Fruit fly (Drosophila melanogaster) whole organism, embryonic: Measurements from ENCODE around the gene CG15375.
A peak's percentile ranks its signal among the peaks of the same experiment; 100 is the strongest.

Experiments
- Bdp1 ChIP-seq: fragments of 200-800 bp; sonication (Bioruptor generic); optimal IDR thresholded peaks from 3 replicates; lab custom pipeline; 2016; ENCODE audit warnings: missing biosample characterization, missing genetic modification characterization
- Bgb ChIP-seq: fragments of 200-800 bp; sonication (Bioruptor generic); IDR thresholded peaks from 2 replicates; pipeline ENCODE4 v1.3.6; 2022; ENCODE audit warnings: missing biosample characterization, missing genetic modification characterization; ENCODE audit not compliant: partially characterized antibody
- CG10209 ChIP-seq: fragments of 200-800 bp; sonication (Bioruptor generic); optimal IDR thresholded peaks from 3 replicates; lab custom pipeline; 2017; ENCODE audit warnings: missing biosample characterization, mild to moderate bottlenecking, missing genetic modification characterization, missing genetic modification reagents
- CG10565 ChIP-seq: fragments of 200-800 bp; sonication (Bioruptor generic); optimal IDR thresholded peaks from 3 replicates; lab custom pipeline; 2016; ENCODE audit warnings: missing biosample characterization, mild to moderate bottlenecking, missing genetic modification characterization
- CG12219 ChIP-seq: fragments of 200-800 bp; sonication (Bioruptor generic); optimal IDR thresholded peaks from 3 replicates; lab custom pipeline; 2018; ENCODE audit warnings: missing biosample characterization, mild to moderate bottlenecking, missing genetic modification characterization
- CG14860 ChIP-seq: fragments of 200-800 bp; sonication (Bioruptor generic); IDR thresholded peaks from 3 replicates; pipeline ENCODE4 v1.3.6; 2022; ENCODE audit warnings: missing biosample characterization, missing genetic modification characterization; ENCODE audit not compliant: partially characterized antibody
- CG17359 ChIP-seq: fragments of 200-800 bp; sonication (Bioruptor generic); optimal IDR thresholded peaks from 3 replicates; lab custom pipeline; 2018; ENCODE audit warnings: missing biosample characterization, mild to moderate bottlenecking, missing genetic modification characterization, moderate library complexity
- CG17385 ChIP-seq: fragments of 200-800 bp; sonication (Bioruptor generic); optimal IDR thresholded peaks from 3 replicates; lab custom pipeline; 2018; ENCODE audit warnings: missing biosample characterization, mild to moderate bottlenecking, missing genetic modification characterization
- CG1792 ChIP-seq: fragments of 200-800 bp; sonication (Bioruptor generic); optimal IDR thresholded peaks from 2 replicates; lab custom pipeline; 2016; ENCODE audit warnings: missing biosample characterization, missing genetic modification characterization
- CG18764 ChIP-seq: fragments of 200-800 bp; sonication (Bioruptor generic); optimal IDR thresholded peaks from 3 replicates; lab custom pipeline; 2016; ENCODE audit warnings: missing biosample characterization, missing genetic modification characterization
- CG2116 ChIP-seq: fragments of 200-800 bp; sonication (Bioruptor generic); optimal IDR thresholded peaks from 3 replicates; lab custom pipeline; 2018; ENCODE audit warnings: missing biosample characterization, mild to moderate bottlenecking, missing genetic modification characterization
- CG30431 ChIP-seq: fragments of 200-800 bp; sonication (Bioruptor generic); optimal IDR thresholded peaks from 2 replicates; lab custom pipeline; 2017; ENCODE audit warnings: missing biosample characterization, missing genetic modification characterization
- CG32767 ChIP-seq: fragments of 200-800 bp; sonication (Bioruptor generic); IDR thresholded peaks from 2 replicates; pipeline ENCODE4 v1.3.6; 2022; ENCODE audit warnings: missing biosample characterization, missing genetic modification characterization
- CG3281 ChIP-seq: fragments of 200-800 bp; sonication (Bioruptor generic); optimal IDR thresholded peaks from 3 replicates; lab custom pipeline; 2017; ENCODE audit warnings: missing biosample characterization, mild to moderate bottlenecking, missing genetic modification characterization
- CG33213 ChIP-seq: fragments of 200-800 bp; sonication (Bioruptor generic); optimal IDR thresholded peaks from 3 replicates; lab custom pipeline; 2016; ENCODE audit warnings: missing biosample characterization, missing genetic modification characterization
- CG42726 ChIP-seq: fragments of 200-800 bp; sonication (Bioruptor generic); IDR thresholded peaks from 2 replicates; pipeline ENCODE4 v1.3.6; 2022; ENCODE audit warnings: missing biosample characterization, missing genetic modification characterization; ENCODE audit not compliant: partially characterized antibody
- CG4617 ChIP-seq: fragments of 200-800 bp; sonication (Bioruptor generic); optimal IDR thresholded peaks from 3 replicates; lab custom pipeline; 2016; ENCODE audit warnings: missing biosample characterization, missing genetic modification characterization, borderline replicate concordance
- CG4730 ChIP-seq: fragments of 200-800 bp; sonication (Bioruptor generic); IDR thresholded peaks from 2 replicates; pipeline ENCODE4 v1.3.6; 2022; ENCODE audit warnings: missing biosample characterization, missing genetic modification characterization
- CG7372 ChIP-seq: fragments of 200-800 bp; sonication (Bioruptor generic); IDR thresholded peaks from 2 replicates; pipeline ENCODE4 v1.3.6; 2022; ENCODE audit warnings: missing biosample characterization, missing genetic modification characterization
- CG9609 ChIP-seq: fragments of 200-800 bp; sonication (Bioruptor generic); optimal IDR thresholded peaks from 3 replicates; lab custom pipeline; 2016; ENCODE audit warnings: missing biosample characterization, missing genetic modification characterization
- CG9797 ChIP-seq: fragments of 200-800 bp; sonication (Bioruptor generic); optimal IDR thresholded peaks from 3 replicates; lab custom pipeline; 2018; ENCODE audit warnings: missing biosample characterization, mild to moderate bottlenecking, missing genetic modification characterization
- CG9876 ChIP-seq: fragments of 200-800 bp; sonication (Bioruptor generic); optimal IDR thresholded peaks from 2 replicates; lab custom pipeline; 2016; ENCODE audit warnings: missing biosample characterization, missing genetic modification characterization
- CG9932 ChIP-seq: fragments of 200-800 bp; sonication (Bioruptor generic); IDR thresholded peaks from 2 replicates; pipeline ENCODE4 v1.3.6; 2022; ENCODE audit warnings: missing biosample characterization, missing genetic modification characterization
- GATAe ChIP-seq: fragments of 200-800 bp; sonication (Bioruptor generic); conservative IDR thresholded peaks from 2 replicates; pipeline ENCODE4 v1.3.6; 2022; ENCODE audit warnings: missing biosample characterization, missing genetic modification characterization
- H2.0 ChIP-seq: fragments of 200-800 bp; sonication (Bioruptor generic); IDR thresholded peaks from 2 replicates; pipeline ENCODE4 v1.3.6; 2022; ENCODE audit warnings: missing biosample characterization, missing genetic modification characterization
- Hr78 ChIP-seq, 2 experiments: fragments of 200-800 bp in 1 of 2; fragments of >200 bp in 1 of 2; sonication (Bioruptor generic) in 1 of 2; optimal IDR thresholded peaks; 2 replicates each; lab custom pipeline; 2017 to 2019; ENCODE audit warnings: missing biosample characterization in 2 of 2, missing genetic modification characterization in 2 of 2, mild to moderate bottlenecking in 1 of 2, moderate library complexity in 1 of 2
- MESR4 ChIP-seq: fragments of 200-800 bp; sonication (Bioruptor generic); optimal IDR thresholded peaks from 2 replicates; lab custom pipeline; 2018; ENCODE audit warnings: missing biosample characterization, mild to moderate bottlenecking, missing genetic modification characterization, moderate library complexity
- Mes4 ChIP-seq: fragments of 200-800 bp; sonication (Bioruptor generic); optimal IDR thresholded peaks from 2 replicates; lab custom pipeline; 2016; ENCODE audit warnings: missing biosample characterization, missing genetic modification characterization
- Nf-YC ChIP-seq: fragments of 200-800 bp; optimal IDR thresholded peaks from 3 replicates; lab custom pipeline; 2019; ENCODE audit warnings: missing biosample characterization, mild to moderate bottlenecking, missing genetic modification characterization, moderate library complexity
- Pdp1 ChIP-seq, 2 experiments: fragments of 200-800 bp; sonication (Bioruptor generic); optimal IDR thresholded peaks; 3 replicates each; lab custom pipeline; 2016; ENCODE audit warnings: missing biosample characterization in 2 of 2, missing genetic modification characterization in 2 of 2, mild to moderate bottlenecking in 1 of 2, moderate library complexity in 1 of 2
- Sin3A ChIP-seq: fragments of >200 bp; optimal IDR thresholded peaks from 2 replicates; lab custom pipeline; 2018
- Sox102F ChIP-seq: fragments of 200-800 bp; sonication (Bioruptor generic); optimal IDR thresholded peaks from 2 replicates; lab custom pipeline; 2018; ENCODE audit warnings: missing biosample characterization, mild to moderate bottlenecking, missing genetic modification characterization, moderate library complexity
- ara ChIP-seq: fragments of 200-800 bp; sonication (Bioruptor generic); IDR thresholded peaks from 2 replicates; pipeline ENCODE4 v1.3.6; 2022; ENCODE audit warnings: missing biosample characterization, missing genetic modification characterization
- crp ChIP-seq, 2 experiments: fragments of 200-800 bp; sonication (Bioruptor generic); optimal IDR thresholded peaks; 2 replicates in 1 of 2; 3 replicates in 1 of 2; lab custom pipeline; 2017; ENCODE audit warnings: missing biosample characterization in 2 of 2, missing genetic modification characterization in 2 of 2, mild to moderate bottlenecking in 1 of 2, moderate library complexity in 1 of 2
- disco-r ChIP-seq: fragments of 200-800 bp; sonication (Bioruptor generic); optimal IDR thresholded peaks from 2 replicates; lab custom pipeline; 2016; ENCODE audit warnings: missing biosample characterization, missing genetic modification characterization
- grau ChIP-seq: fragments of 200-800 bp; optimal IDR thresholded peaks from 3 replicates; lab custom pipeline; 2019; ENCODE audit warnings: missing biosample characterization, mild to moderate bottlenecking, missing genetic modification characterization, moderate library complexity
- hkb ChIP-seq, 2 experiments: fragments of 200-800 bp in 1 of 2; fragments of >200 bp in 1 of 2; sonication (Bioruptor generic) in 1 of 2; IDR thresholded peaks in 1 of 2; optimal IDR thresholded peaks in 1 of 2; 2 replicates each; pipeline versions ENCODE4 v1.3.6 to Lab custom; 2017 to 2022; ENCODE audit warnings: missing biosample characterization in 1 of 2, missing genetic modification characterization in 1 of 2
- knrl ChIP-seq: fragments of 200-800 bp; sonication (Bioruptor generic); IDR thresholded peaks from 3 replicates; pipeline ENCODE4 v1.3.6; 2022; ENCODE audit warnings: missing biosample characterization, missing genetic modification characterization; ENCODE audit not compliant: partially characterized antibody
- luna ChIP-seq: fragments of 200-800 bp; sonication (Bioruptor generic); optimal IDR thresholded peaks from 2 replicates; lab custom pipeline; 2016; ENCODE audit warnings: missing biosample characterization, missing genetic modification characterization
- mld ChIP-seq: fragments of 200-800 bp; sonication (Bioruptor generic); IDR thresholded peaks from 3 replicates; pipeline ENCODE4 v1.3.6; 2022; ENCODE audit warnings: missing biosample characterization, missing genetic modification characterization; ENCODE audit not compliant: partially characterized antibody
- onecut ChIP-seq: fragments of 200-800 bp; sonication (Bioruptor generic); IDR thresholded peaks from 2 replicates; pipeline ENCODE4 v1.3.6; 2022; ENCODE audit warnings: missing biosample characterization, missing genetic modification characterization
- ranshi ChIP-seq: fragments of 200-800 bp; sonication (Bioruptor generic); IDR thresholded peaks from 2 replicates; pipeline ENCODE4 v1.3.6; 2022; ENCODE audit warnings: missing biosample characterization, missing genetic modification characterization
- scrt ChIP-seq: fragments of 200-800 bp; sonication (Bioruptor generic); optimal IDR thresholded peaks from 2 replicates; lab custom pipeline; 2018; ENCODE audit warnings: missing biosample characterization, mild to moderate bottlenecking, missing genetic modification characterization, moderate library complexity
- ssp ChIP-seq: fragments of 200-800 bp; sonication (Bioruptor generic); IDR thresholded peaks from 2 replicates; pipeline ENCODE4 v1.3.6; 2022; ENCODE audit warnings: missing biosample characterization, missing genetic modification characterization
- stc ChIP-seq: fragments of 200-800 bp; sonication (Bioruptor generic); IDR thresholded peaks from 2 replicates; pipeline ENCODE4 v1.3.6; 2022; ENCODE audit warnings: missing biosample characterization, missing genetic modification characterization
- tll ChIP-seq, 2 experiments: fragments of 200-800 bp in 1 of 2; fragments of >200 bp in 1 of 2; sonication (Bioruptor generic) in 1 of 2; optimal IDR thresholded peaks; 2 replicates each; lab custom pipeline; 2017 to 2019; ENCODE audit warnings: missing biosample characterization in 2 of 2, missing genetic modification characterization in 2 of 2, mild to moderate bottlenecking in 1 of 2, moderate library complexity in 1 of 2
- zen2 ChIP-seq: fragments of 200-800 bp; sonication (Bioruptor generic); IDR thresholded peaks from 3 replicates; pipeline ENCODE4 v1.3.6; 2022; ENCODE audit warnings: missing biosample characterization, missing genetic modification characterization; ENCODE audit not compliant: partially characterized antibody

The CG15375 gene

DNA sequence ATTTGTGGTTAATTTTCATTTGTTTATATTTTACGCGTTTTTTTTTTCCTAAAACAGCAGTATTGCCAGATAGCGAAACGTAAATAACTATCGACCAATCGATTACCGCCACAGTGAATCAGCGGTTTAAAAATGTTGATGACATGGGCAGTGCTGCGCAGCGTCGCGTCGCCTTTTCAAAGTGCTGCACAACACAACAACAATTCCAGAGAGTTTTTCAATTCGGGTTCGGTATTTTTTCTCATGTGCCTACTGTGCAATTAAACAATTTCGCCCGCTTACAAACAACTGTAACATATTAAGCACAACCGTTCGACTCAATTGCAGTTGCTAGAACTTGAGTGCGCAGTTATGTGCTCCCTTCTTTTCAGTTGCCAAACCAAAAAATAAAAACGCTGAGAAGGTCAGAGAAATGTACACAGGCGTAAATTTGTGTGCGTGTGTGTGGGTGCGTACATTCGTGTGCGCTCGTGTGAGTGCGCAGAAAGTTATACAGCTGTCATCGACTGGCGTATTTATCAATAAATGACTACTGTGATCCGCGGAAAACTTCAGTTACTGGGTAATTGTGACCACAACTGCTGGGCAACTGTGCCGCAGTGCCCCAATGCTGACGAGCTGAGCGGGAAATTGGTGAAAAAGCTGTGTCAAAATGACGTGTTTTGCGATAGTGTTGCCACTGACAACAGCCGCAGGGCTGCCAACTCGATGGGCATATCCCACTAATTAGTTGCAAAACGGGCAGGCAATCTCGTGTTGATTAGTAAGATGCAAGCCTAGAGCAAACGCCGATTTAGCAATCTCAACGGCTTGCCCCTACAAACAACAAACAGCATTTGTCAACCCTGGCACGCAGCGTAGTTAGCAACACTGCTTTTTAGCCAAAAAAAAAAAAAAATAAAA is 16.0 kb downstream of the CG15375 start, which contains the start of the genes tyf and Tip60 (continued):
- TF ChIP-seq CG10565 (no peak), CG30431 (no peak), CG14860 (GFP tag; lab: Robert Waterston, UW) (peak; percentile 38; the same call in 1 of the 3 replicates), ranshi (GFP tag; lab: Robert Waterston, UW) (no peak), CG42726 (peak; percentile 31; the same call in 1 of the 2 replicates), CG9876 (GFP tag; lab: Kevin White, UChicago) (no peak), H2.0 (no peak), CG1792 (GFP tag; lab: Kevin White, UChicago) (no peak), ara (no peak), CG3281 (GFP tag; lab: Kevin White, UChicago) (no peak), GATAe (no peak), Sin3A (lab: Kevin White, UChicago) (peak; percentile 68), Hr78 (GFP tag; optimal IDR thresholded peaks at IDR 0.05; lab: Kevin White, UChicago) (peak in 1 of 2 experiments; percentile 29), Mes4 (GFP tag; lab: Kevin White, UChicago) (no peak), Bgb (GFP tag; lab: Robert Waterston, UW) (peak; percentile 72), CG18764 (no peak), CG17359 (tag; lab: Kevin White, UChicago) (peak; percentile 57), ssp (GFP tag; lab: Robert Waterston, UW) (no peak), scrt (GFP tag; lab: Kevin White, UChicago) (no peak), Nf-YC (peak; percentile 20), onecut (GFP tag; lab: Robert Waterston, UW) (no peak; the same call in 1 of the 2 replicates), CG2116 (GFP tag; lab: Kevin White, UChicago) (peak; percentile 39), CG10209 (GFP tag; lab: Kevin White, UChicago) (no peak), tll (GFP tag; optimal IDR thresholded peaks at IDR 0.05; lab: Kevin White, UChicago) (no peak), Sox102F (GFP tag; lab: Kevin White, UChicago) (no peak), CG9609 (peak; percentile 13), crp (GFP tag; optimal IDR thresholded peaks at IDR 0.05; lab: Kevin White, UChicago) (peak in 1 of 2 experiments; percentile 24), MESR4 (GFP tag; lab: Kevin White, UChicago) (peak; percentile 87), zen2 (GFP tag; lab: Robert Waterston, UW) (no peak), CG17385 (GFP tag; lab: Kevin White, UChicago) (no peak), CG4617 (GFP tag; lab: Kevin White, UChicago) (peak; percentile 65), CG9932 (GFP tag; lab: Robert Waterston, UW) (peak; percentile 53), CG32767 (0 out of 2 replicates have a peak, but pooled peaks have one; percentile 32), CG4730 (no peak), grau (tag; lab: Kevin White, UChicago) (no peak), CG9797 (GFP tag; lab: Kevin White, UChicago) (peak; percentile 36), hkb (optimal IDR thresholded peaks at IDR 0.05; lab: Kevin White, UChicago) (no peak), hkb (GFP tag; IDR thresholded peaks at IDR 0.05; lab: Robert Waterston, UW) (no peak; the same call in 1 of the 2 replicates), CG33213 (GFP tag; lab: Kevin White, UChicago) (no peak), disco-r (GFP tag; lab: Kevin White, UChicago) (no peak), Bdp1 (GFP tag; lab: Kevin White, UChicago) (no peak), stc (GFP tag; lab: Robert Waterston, UW) (no peak), CG12219 (GFP tag; lab: Kevin White, UChicago) (no peak), mld (GFP tag; lab: Robert Waterston, UW) (0 out of 3 replicates have a peak, but pooled peaks have one; percentile 16), CG7372 (no peak), Pdp1 (GFP tag; optimal IDR thresholded peaks at IDR 0.05; lab: Kevin White, UChicago) (no peak), knrl (GFP tag; lab: Robert Waterston, UW) (peak; percentile 39), luna (GFP tag; lab: Kevin White, UChicago) (no peak)
